Fruit fly (Drosophila melanogaster) whole organism, embryonic: ENCODE measurements around the gene Rad17.

ENCODE experiments used
- Bdp1 ChIP-seq: fragments of 200-800 bp; sonication (Bioruptor generic); optimal IDR thresholded peaks from 3 replicates; lab custom pipeline; 2016; ENCODE audit warnings: missing biosample characterization, missing genetic modification characterization
- BtbVII ChIP-seq: fragments of 200-800 bp; sonication (Bioruptor generic); optimal IDR thresholded peaks from 3 replicates; lab custom pipeline; 2017; ENCODE audit warnings: missing biosample characterization, mild to moderate bottlenecking, missing genetic modification characterization
- C15 ChIP-seq: fragments of 200-800 bp; sonication (Bioruptor generic); IDR thresholded peaks from 3 replicates; pipeline ENCODE4 v1.3.6; 2022; ENCODE audit warnings: missing biosample characterization, missing genetic modification characterization
- CG12299 ChIP-seq: fragments of 200-800 bp; sonication (Bioruptor generic); optimal IDR thresholded peaks from 2 replicates; lab custom pipeline; 2018; ENCODE audit warnings: missing biosample characterization, mild to moderate bottlenecking, missing genetic modification characterization
- CG12769 ChIP-seq: fragments of 200-800 bp; sonication (Bioruptor generic); optimal IDR thresholded peaks from 2 replicates; lab custom pipeline; 2019; ENCODE audit warnings: missing biosample characterization, mild to moderate bottlenecking, missing genetic modification characterization, moderate library complexity
- CG13123 ChIP-seq: fragments of 200-800 bp; sonication (Bioruptor generic); optimal IDR thresholded peaks from 2 replicates; lab custom pipeline; 2016; ENCODE audit warnings: missing biosample characterization, missing genetic modification characterization
- CG13624 ChIP-seq: fragments of 200-800 bp; sonication (Bioruptor generic); optimal IDR thresholded peaks from 2 replicates; lab custom pipeline; 2016; ENCODE audit warnings: missing biosample characterization, missing genetic modification characterization
- CG13894 ChIP-seq: fragments of 200-800 bp; sonication (Bioruptor generic); optimal IDR thresholded peaks from 3 replicates; lab custom pipeline; 2018; ENCODE audit warnings: missing biosample characterization, mild to moderate bottlenecking, missing genetic modification characterization, moderate library complexity
- CG14710 ChIP-seq: fragments of 200-800 bp; sonication (Bioruptor generic); optimal IDR thresholded peaks from 3 replicates; lab custom pipeline; 2019; ENCODE audit warnings: missing biosample characterization, mild to moderate bottlenecking, missing genetic modification characterization, moderate library complexity
- CG1602 ChIP-seq: fragments of 200-800 bp; sonication (Bioruptor generic); optimal IDR thresholded peaks from 3 replicates; lab custom pipeline; 2016; ENCODE audit warnings: missing biosample characterization, missing genetic modification characterization
- CG17385 ChIP-seq: fragments of 200-800 bp; sonication (Bioruptor generic); optimal IDR thresholded peaks from 3 replicates; lab custom pipeline; 2018; ENCODE audit warnings: missing biosample characterization, mild to moderate bottlenecking, missing genetic modification characterization
- CG18262 ChIP-seq: fragments of 200-800 bp; optimal IDR thresholded peaks from 3 replicates; lab custom pipeline; 2019; ENCODE audit warnings: missing biosample characterization, mild to moderate bottlenecking, missing genetic modification characterization, moderate library complexity
- CG18599 ChIP-seq: fragments of 200-800 bp; sonication (Bioruptor generic); optimal IDR thresholded peaks from 3 replicates; lab custom pipeline; 2017; ENCODE audit warnings: missing biosample characterization, missing genetic modification characterization, mild to moderate bottlenecking, moderate library complexity, missing genetic modification reagents
- CG31388 ChIP-seq: fragments of 200-800 bp; sonication (Bioruptor generic); optimal IDR thresholded peaks from 2 replicates; lab custom pipeline; 2016; ENCODE audit warnings: missing biosample characterization, missing genetic modification characterization
- CG32772 ChIP-seq: fragments of 200-800 bp; sonication (Bioruptor generic); IDR thresholded peaks from 2 replicates; pipeline ENCODE4 v1.3.6; 2022; ENCODE audit warnings: missing biosample characterization, missing genetic modification characterization
- CG3407 ChIP-seq: fragments of 200-800 bp; sonication (Bioruptor generic); optimal IDR thresholded peaks from 2 replicates; lab custom pipeline; 2018; ENCODE audit warnings: missing biosample characterization, mild to moderate bottlenecking, missing genetic modification characterization
- CG34422 ChIP-seq: fragments of 200-800 bp; sonication (Bioruptor generic); IDR thresholded peaks from 3 replicates; pipeline ENCODE4 v1.3.6; 2022; ENCODE audit warnings: missing biosample characterization, missing genetic modification characterization
- CG4282 ChIP-seq: fragments of 200-800 bp; sonication (Bioruptor generic); optimal IDR thresholded peaks from 2 replicates; lab custom pipeline; 2016; ENCODE audit warnings: missing biosample characterization, missing genetic modification characterization
- CG7271 ChIP-seq: fragments of 200-800 bp; sonication (Bioruptor generic); optimal IDR thresholded peaks from 2 replicates; lab custom pipeline; 2018; ENCODE audit warnings: missing biosample characterization, mild to moderate bottlenecking, missing genetic modification characterization, moderate library complexity
- CG7357 ChIP-seq: fragments of 200-800 bp; sonication (Bioruptor generic); IDR thresholded peaks from 3 replicates; pipeline ENCODE4 v1.3.6; 2022; ENCODE audit warnings: missing biosample characterization, missing genetic modification characterization
- CG7372 ChIP-seq: fragments of 200-800 bp; sonication (Bioruptor generic); IDR thresholded peaks from 2 replicates; pipeline ENCODE4 v1.3.6; 2022; ENCODE audit warnings: missing biosample characterization, missing genetic modification characterization
- CG8388 ChIP-seq: fragments of 200-800 bp; sonication (Bioruptor generic); optimal IDR thresholded peaks from 2 replicates; lab custom pipeline; 2019; ENCODE audit warnings: missing biosample characterization, mild to moderate bottlenecking, missing genetic modification characterization, moderate library complexity
- CG8924 ChIP-seq: fragments of 200-800 bp; optimal IDR thresholded peaks from 3 replicates; lab custom pipeline; 2019; ENCODE audit warnings: missing biosample characterization, mild to moderate bottlenecking, missing genetic modification characterization, moderate library complexity
- CG9609 ChIP-seq: fragments of 200-800 bp; sonication (Bioruptor generic); optimal IDR thresholded peaks from 3 replicates; lab custom pipeline; 2016; ENCODE audit warnings: missing biosample characterization, missing genetic modification characterization
- CG9797 ChIP-seq: fragments of 200-800 bp; sonication (Bioruptor generic); optimal IDR thresholded peaks from 3 replicates; lab custom pipeline; 2018; ENCODE audit warnings: missing biosample characterization, mild to moderate bottlenecking, missing genetic modification characterization
- CG9817 ChIP-seq: fragments of 200-800 bp; sonication (Bioruptor generic); optimal IDR thresholded peaks from 2 replicates; lab custom pipeline; 2018; ENCODE audit warnings: missing biosample characterization, mild to moderate bottlenecking, missing genetic modification characterization, moderate library complexity
- CHES-1-like ChIP-seq: fragments of 200-800 bp; sonication (Bioruptor generic); optimal IDR thresholded peaks from 2 replicates; lab custom pipeline; 2016; ENCODE audit warnings: missing biosample characterization, missing genetic modification characterization
- Dll ChIP-seq: fragments of 200-800 bp; sonication (Bioruptor generic); IDR thresholded peaks from 4 replicates; pipeline ENCODE4 v1.3.6; 2022; ENCODE audit warnings: missing biosample characterization, missing genetic modification characterization; ENCODE audit not compliant: partially characterized antibody
- Fer1 ChIP-seq: fragments of 200-800 bp; sonication (Bioruptor generic); optimal IDR thresholded peaks from 2 replicates; lab custom pipeline; 2017; ENCODE audit warnings: missing biosample characterization, mild to moderate bottlenecking, missing genetic modification characterization
- HHEX ChIP-seq: fragments of 200-800 bp; sonication (Bioruptor generic); optimal IDR thresholded peaks from 3 replicates; lab custom pipeline; 2017; ENCODE audit warnings: missing biosample characterization, mild to moderate bottlenecking, missing genetic modification characterization, missing genetic modification reagents
- HLH3B ChIP-seq: fragments of 200-800 bp; sonication (Bioruptor generic); IDR thresholded peaks from 2 replicates; pipeline ENCODE4 v1.3.6; 2022; ENCODE audit warnings: missing biosample characterization, missing genetic modification characterization
- MESR4 ChIP-seq: fragments of 200-800 bp; sonication (Bioruptor generic); optimal IDR thresholded peaks from 2 replicates; lab custom pipeline; 2018; ENCODE audit warnings: missing biosample characterization, mild to moderate bottlenecking, missing genetic modification characterization, moderate library complexity
- Myb ChIP-seq: fragments of 200-800 bp; sonication (Bioruptor generic); optimal IDR thresholded peaks from 2 replicates; lab custom pipeline; 2016; ENCODE audit warnings: missing biosample characterization, missing genetic modification characterization
- Neu2 ChIP-seq: fragments of 200-800 bp; sonication (Bioruptor generic); optimal IDR thresholded peaks from 3 replicates; lab custom pipeline; 2016; ENCODE audit warnings: missing biosample characterization, missing genetic modification characterization, borderline replicate concordance
- Oaz ChIP-seq: fragments of 200-800 bp; sonication (Bioruptor generic); IDR thresholded peaks from 2 replicates; pipeline ENCODE4 v1.3.6; 2022; ENCODE audit warnings: missing biosample characterization, missing genetic modification characterization
- Optix ChIP-seq: fragments of 200-800 bp; sonication (Bioruptor generic); IDR thresholded peaks from 3 replicates; pipeline ENCODE4 v1.3.6; 2022; ENCODE audit warnings: missing biosample characterization, missing genetic modification characterization
- Sry-δ ChIP-seq: fragments of 200-800 bp; sonication (Bioruptor generic); optimal IDR thresholded peaks from 2 replicates; lab custom pipeline; 2016; ENCODE audit warnings: missing biosample characterization, missing genetic modification characterization
- ac ChIP-seq: fragments of 200-800 bp; sonication (Bioruptor generic); optimal IDR thresholded peaks from 3 replicates; lab custom pipeline; 2017; ENCODE audit warnings: missing biosample characterization, mild to moderate bottlenecking, missing genetic modification characterization
- emc ChIP-seq: fragments of 200-800 bp; sonication (Bioruptor generic); optimal IDR thresholded peaks from 2 replicates; lab custom pipeline; 2016; ENCODE audit warnings: missing biosample characterization, missing genetic modification characterization
- eve ChIP-seq, 2 experiments: fragments of >200 bp; optimal IDR thresholded peaks; 2 replicates each; lab custom pipeline; 2017; ENCODE audit warnings: missing biosample characterization in 2 of 2, missing genetic modification characterization in 2 of 2
- fd102C ChIP-seq: fragments of 200-800 bp; sonication (Bioruptor generic); optimal IDR thresholded peaks from 2 replicates; lab custom pipeline; 2018; ENCODE audit warnings: missing biosample characterization, mild to moderate bottlenecking, missing genetic modification characterization, moderate library complexity
- hkb ChIP-seq, 2 experiments: fragments of 200-800 bp in 1 of 2; fragments of >200 bp in 1 of 2; sonication (Bioruptor generic) in 1 of 2; IDR thresholded peaks in 1 of 2; optimal IDR thresholded peaks in 1 of 2; 2 replicates each; pipeline versions ENCODE4 v1.3.6 to Lab custom; 2017 to 2022; ENCODE audit warnings: missing biosample characterization in 1 of 2, missing genetic modification characterization in 1 of 2
- hth ChIP-seq: fragments of >200 bp; optimal IDR thresholded peaks from 2 replicates; lab custom pipeline; 2017; ENCODE audit warnings: inconsistent platforms
- luna ChIP-seq: fragments of 200-800 bp; sonication (Bioruptor generic); optimal IDR thresholded peaks from 2 replicates; lab custom pipeline; 2016; ENCODE audit warnings: missing biosample characterization, missing genetic modification characterization
- pita ChIP-seq: fragments of 200-800 bp; sonication (Bioruptor generic); optimal IDR thresholded peaks from 2 replicates; lab custom pipeline; 2017; ENCODE audit warnings: missing biosample characterization, mild to moderate bottlenecking, missing genetic modification characterization
- prd ChIP-seq, 3 experiments: fragments of >200 bp in 2 of 3; fragments of 200-800 bp in 1 of 3; sonication (Bioruptor generic) in 1 of 3; optimal IDR thresholded peaks in 2 of 3; IDR thresholded peaks in 1 of 3; 2 replicates in 2 of 3; 3 replicates in 1 of 3; pipeline versions ENCODE4 v1.3.6 to Lab custom; 2017 to 2022; ENCODE audit warnings: missing biosample characterization in 1 of 3, missing genetic modification characterization in 1 of 3
- stwl ChIP-seq: fragments of 200-800 bp; sonication (Bioruptor generic); optimal IDR thresholded peaks from 3 replicates; lab custom pipeline; 2018; ENCODE audit warnings: missing biosample characterization, mild to moderate bottlenecking, missing genetic modification characterization, moderate library complexity
- unc-4 ChIP-seq: fragments of 200-800 bp; sonication (Bioruptor generic); IDR thresholded peaks from 2 replicates; pipeline ENCODE4 v1.3.6; 2022; ENCODE audit warnings: missing biosample characterization, missing genetic modification characterization; ENCODE audit not compliant: partially characterized antibody
- usp ChIP-seq: fragments of >200 bp; optimal IDR thresholded peaks from 2 replicates; lab custom pipeline; 2017; ENCODE audit warnings: missing biosample characterization, missing genetic modification characterization
- vnd ChIP-seq: fragments of 200-800 bp; sonication (Bioruptor generic); IDR thresholded peaks from 3 replicates; pipeline ENCODE4 v1.3.6; 2022; ENCODE audit warnings: missing biosample characterization, missing genetic modification characterization; ENCODE audit not compliant: partially characterized antibody

Gene Rad17

DNA sequence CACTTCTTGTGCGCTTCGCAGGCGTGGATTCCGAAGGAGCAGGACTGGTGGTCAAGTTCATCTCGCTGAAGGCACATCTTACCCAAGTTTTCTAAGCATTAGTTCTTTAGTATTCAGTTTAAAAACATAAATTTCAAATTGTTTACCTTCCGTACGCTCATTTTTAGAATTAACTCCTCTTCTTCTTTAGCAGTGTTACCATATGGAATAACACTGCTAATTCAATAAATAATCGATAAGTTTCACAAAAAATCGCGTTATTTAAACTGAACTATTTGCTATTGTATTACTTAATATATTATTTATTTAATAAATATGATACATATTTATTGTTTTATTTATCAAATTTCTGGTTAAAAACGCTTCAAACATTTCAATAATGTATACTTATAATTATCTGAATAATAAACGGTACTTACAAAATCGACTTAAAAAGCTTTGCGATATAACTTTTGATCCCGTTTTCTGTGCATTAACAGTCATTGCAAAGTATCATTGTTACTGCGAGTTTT lies at the start of gene Rad17, which contains the start of gene BigH1 (continued):
- TF ChIP-seq CG8388 (GFP tag; lab: Kevin White, UChicago) = no peak
- no peak for TF ChIP-seq CG4282 (GFP tag; lab: Kevin White, UChicago)
- no peak for TF ChIP-seq fd102C
- TF ChIP-seq CG13123 (GFP tag; lab: Kevin White, UChicago) = no peak
- TF ChIP-seq hkb (optimal IDR thresholded peaks at IDR 0.05; lab: Kevin White, UChicago) = no peak
- TF ChIP-seq hkb (GFP tag; IDR thresholded peaks at IDR 0.05; lab: Robert Waterston, UW) = no peak
- TF ChIP-seq CG8924 (tag; lab: Kevin White, UChicago) = no peak
- TF ChIP-seq usp = no peak
- TF ChIP-seq CG13624 (GFP tag; lab: Kevin White, UChicago) = no peak
- TF ChIP-seq CG9797 (GFP tag; lab: Kevin White, UChicago) = peak; percentile 31
- TF ChIP-seq CG31388 = no peak
- TF ChIP-seq hth (lab: Kevin White, UChicago) = no peak
- TF ChIP-seq luna (GFP tag; lab: Kevin White, UChicago) = no peak
- no peak for TF ChIP-seq CG18599 (GFP tag; lab: Kevin White, UChicago)
- peak; percentile 99 for TF ChIP-seq CG14710 (tag; lab: Kevin White, UChicago)
- no peak for TF ChIP-seq CG3407 (GFP tag; lab: Kevin White, UChicago)
- TF ChIP-seq CG7372 (GFP tag; lab: Robert Waterston, UW) = no peak
- no peak for TF ChIP-seq C15 (GFP tag; lab: Robert Waterston, UW)
- TF ChIP-seq Sry-δ = peak; percentile 4
- TF ChIP-seq vnd (GFP tag; lab: Robert Waterston, UW) = 0 out of 3 replicates have a peak, but pooled peaks have one; percentile 36
- no peak for TF ChIP-seq CG9609 (GFP tag; lab: Kevin White, UChicago)
- no peak for TF ChIP-seq CG34422
- TF ChIP-seq CG9817 = no peak
- TF ChIP-seq ac (GFP tag; lab: Kevin White, UChicago) = no peak
- TF ChIP-seq CG12299 (tag; lab: Kevin White, UChicago) = no peak
- no peak for TF ChIP-seq HHEX (GFP tag; lab: Kevin White, UChicago)
- no peak for TF ChIP-seq CG7271
- TF ChIP-seq prd (optimal IDR thresholded peaks at IDR 0.05; lab: Kevin White, UChicago) = no peak
- no peak for TF ChIP-seq prd (GFP tag; IDR thresholded peaks at IDR 0.05; lab: Robert Waterston, UW)
- TF ChIP-seq CG12769 (tag; lab: Kevin White, UChicago) = no peak
- TF ChIP-seq CG18262 (tag; lab: Kevin White, UChicago) = no peak
- TF ChIP-seq Myb = peak; percentile 10
- peak; percentile 30 for TF ChIP-seq MESR4 (GFP tag; lab: Kevin White, UChicago)
- TF ChIP-seq CG13894 (tag; lab: Kevin White, UChicago) = no peak
- TF ChIP-seq BtbVII = no peak
- peak; percentile 92 for TF ChIP-seq CG17385
- peak; percentile 49; the same call in 1 of the 4 replicates for TF ChIP-seq Dll
- TF ChIP-seq pita (GFP tag; lab: Kevin White, UChicago) = no peak
- no peak for TF ChIP-seq CHES-1-like
- TF ChIP-seq eve (GFP tag; optimal IDR thresholded peaks at IDR 0.05; lab: Kevin White, UChicago) = no peak
- TF ChIP-seq HLH3B = no peak
- no peak for TF ChIP-seq Optix (GFP tag; lab: Robert Waterston, UW)
- TF ChIP-seq Oaz (GFP tag; lab: Robert Waterston, UW) = no peak
- no peak for TF ChIP-seq CG32772 (GFP tag; lab: Robert Waterston, UW)
- TF ChIP-seq Fer1 (GFP tag; lab: Kevin White, UChicago) = no peak
- no peak for TF ChIP-seq Bdp1 (GFP tag; lab: Kevin White, UChicago)
- no peak for TF ChIP-seq CG7357 (GFP tag; lab: Robert Waterston, UW)
- no peak for TF ChIP-seq emc (GFP tag; lab: Kevin White, UChicago)
- peak; percentile 76 for TF ChIP-seq stwl (tag; lab: Kevin White, UChicago)
- TF ChIP-seq Neu2 (GFP tag; lab: Kevin White, UChicago) = no peak
- TF ChIP-seq unc-4 = peak; percentile 35; the same call in 1 of the 2 replicates
- TF ChIP-seq CG1602 (GFP tag; lab: Kevin White, UChicago) = no peak
